Fruit fly (Drosophila melanogaster): ENCODE data around the gene PolrMT.

The PolrMT gene

dm6 chr2L:1072184-1072583, 36.0 kb downstream of the PolrMT start (continued):
- TF ChIP-seq H2.0 (GFP tag; IDR thresholded peaks at IDR 0.05) (peak; percentile 70), CG16813 (GFP tag; IDR thresholded peaks at IDR 0.05; ENCODE audit: partially characterized antibody) (no peak), croc (GFP tag; conservative IDR thresholded peaks at IDR 0.05) (peak; percentile 58), insv (GFP tag; optimal IDR thresholded peaks at IDR 0.05) (peak; percentile 54 to 72), z (GFP tag; IDR thresholded peaks at IDR 0.05) (peak; percentile 81), CG30403 (GFP tag; optimal IDR thresholded peaks at IDR 0.05) (peak; percentile 74), bsh (GFP tag; optimal IDR thresholded peaks at IDR 0.05) (peak; percentile 30 to 95), bowl (GFP tag; IDR thresholded peaks at IDR 0.05) (peak; percentile 78), CG2678 (tag; optimal IDR thresholded peaks at IDR 0.05) (peak; percentile 93), fu2 (GFP tag; optimal IDR thresholded peaks at IDR 0.05) (peak; percentile 74)

- TF ChIP-seq CG15601 (tag; optimal IDR thresholded peaks at IDR 0.05) (peak; percentile 10), Taf1 (GFP tag; IDR thresholded peaks at IDR 0.05) (no peak), lmd (GFP tag; IDR thresholded peaks at IDR 0.05) (peak; percentile 41; the same call in 1 of the 2 replicates), zfh1 (GFP tag; IDR thresholded peaks at IDR 0.05) (peak; percentile 55; the same call in 2 of the 3 replicates), pho (GFP tag; optimal IDR thresholded peaks at IDR 0.05) (peak; percentile 32), pb (GFP tag; optimal IDR thresholded peaks at IDR 0.05) (no peak), Hsf (GFP tag; optimal IDR thresholded peaks at IDR 0.05) (no peak), slou (GFP tag; optimal IDR thresholded peaks at IDR 0.05) (no peak), sim (GFP tag; IDR thresholded peaks at IDR 0.05) (no peak), Dek (tag; optimal IDR thresholded peaks at IDR 0.05) (no peak), so (GFP tag; IDR thresholded peaks at IDR 0.05) (0 out of 3 replicates have a peak, but pooled peaks have one; percentile 30), eve (GFP tag; optimal IDR thresholded peaks at IDR 0.05) (no peak), HmgZ (tag; optimal IDR thresholded peaks at IDR 0.05) (no peak), CG14860 (GFP tag; IDR thresholded peaks at IDR 0.05; ENCODE audit: partially characterized antibody) (no peak), CG8290 (GFP tag; optimal IDR thresholded peaks at IDR 0.05) (no peak), CG8290 (tag; optimal IDR thresholded peaks at IDR 0.05) (peak in 1 of 2 experiments; percentile 53), ci (GFP tag; IDR thresholded peaks at IDR 0.05) (peak; percentile 36; the same call in 1 of the 3 replicates), Scr (GFP tag; IDR thresholded peaks at IDR 0.05; ENCODE audit: partially characterized antibody) (no peak), CG17328 (GFP tag; IDR thresholded peaks at IDR 0.05) (0 out of 2 replicates have a peak, but pooled peaks have one; percentile 18), prd (optimal IDR thresholded peaks at IDR 0.05) (no peak), prd (GFP tag; IDR thresholded peaks at IDR 0.05) (peak; percentile 43; the same call in 1 of the 3 replicates), maf-S (GFP tag; optimal IDR thresholded peaks at IDR 0.05) (no peak), CG17361 (GFP tag; IDR thresholded peaks at IDR 0.05) (no peak), CG6689 (GFP tag; IDR thresholded peaks at IDR 0.05) (no peak), CG32767 (GFP tag; IDR thresholded peaks at IDR 0.05) (no peak), CHES-1-like (GFP tag; optimal IDR thresholded peaks at IDR 0.05) (peak; percentile 2), CG18619 (GFP tag; optimal IDR thresholded peaks at IDR 0.05) (no peak), Ravus (GFP tag; IDR thresholded peaks at IDR 0.05) (no peak), CTCF (GFP tag; optimal IDR thresholded peaks at IDR 0.05) (no peak), slp2 (GFP tag; optimal IDR thresholded peaks at IDR 0.05) (no peak), Bgb (GFP tag; IDR thresholded peaks at IDR 0.05; ENCODE audit: partially characterized antibody) (no peak), chm (GFP tag; IDR thresholded peaks at IDR 0.05) (peak; percentile 49; the same call in 1 of the 2 replicates), vnd (GFP tag; IDR thresholded peaks at IDR 0.05; ENCODE audit: partially characterized antibody) (no peak), NFAT (GFP tag; IDR thresholded peaks at IDR 0.05) (0 out of 2 replicates have a peak, but pooled peaks have one; percentile 12), Oli (tag; optimal IDR thresholded peaks at IDR 0.05) (peak; percentile 4), bsh (GFP tag; optimal IDR thresholded peaks at IDR 0.05) (peak in 1 of 2 experiments; percentile 54), amos (GFP tag; IDR thresholded peaks at IDR 0.05; ENCODE audit: partially characterized antibody) (no peak), CG12391 (tag; optimal IDR thresholded peaks at IDR 0.05) (no peak), ssp (GFP tag; IDR thresholded peaks at IDR 0.05) (peak; percentile 21; the same call in 1 of the 2 replicates), shn (GFP tag; optimal IDR thresholded peaks at IDR 0.05) (no peak), D19A (tag; optimal IDR thresholded peaks at IDR 0.05) (no peak), Meics (GFP tag; optimal IDR thresholded peaks at IDR 0.05) (peak; percentile 33)
These were observed 37.2 kb downstream of the PolrMT start for dm6 chr2L:1070941-1071340.
